Fruit fly (Drosophila melanogaster) whole organism, prepupa: ENCODE data around the gene SLC5A11.

Experiments
- Blimp-1 ChIP-seq: fragments of 200-800 bp; sonication (Bioruptor generic); optimal IDR thresholded peaks from 3 replicates; lab custom pipeline; 2017; ENCODE audit warnings: missing biosample characterization, missing genetic modification characterization, mild to moderate bottlenecking, moderate library complexity, missing genetic modification reagents
- CG10631 ChIP-seq: fragments of 200-800 bp; sonication (Bioruptor generic); optimal IDR thresholded peaks from 2 replicates; lab custom pipeline; 2016; ENCODE audit warnings: missing biosample characterization, missing genetic modification characterization
- CG10669 ChIP-seq: fragments of 200-800 bp; sonication (Bioruptor generic); optimal IDR thresholded peaks from 3 replicates; lab custom pipeline; 2018; ENCODE audit warnings: missing biosample characterization, mild to moderate bottlenecking, missing genetic modification characterization, moderate library complexity
- CG11762 ChIP-seq: fragments of 200-800 bp; sonication (Bioruptor generic); optimal IDR thresholded peaks from 3 replicates; lab custom pipeline; 2016; ENCODE audit warnings: missing biosample characterization, missing genetic modification characterization; ENCODE audit not compliant: insufficient read depth
- CG11902 ChIP-seq: fragments of 200-800 bp; sonication (Bioruptor generic); optimal IDR thresholded peaks from 3 replicates; lab custom pipeline; 2016; ENCODE audit warnings: missing biosample characterization, missing genetic modification characterization
- CG15336 ChIP-seq: fragments of 200-800 bp; sonication (Bioruptor generic); IDR thresholded peaks from 2 replicates; pipeline ENCODE4 v1.3.6; 2022; ENCODE audit warnings: missing biosample characterization, missing genetic modification characterization
- CG1621 ChIP-seq: fragments of 200-800 bp; sonication (Bioruptor generic); optimal IDR thresholded peaks from 3 replicates; lab custom pipeline; 2018; ENCODE audit warnings: missing biosample characterization, mild to moderate bottlenecking, missing genetic modification characterization
- CG16779 ChIP-seq: fragments of 200-800 bp; sonication (Bioruptor generic); optimal IDR thresholded peaks from 3 replicates; lab custom pipeline; 2017; ENCODE audit warnings: missing biosample characterization, mild to moderate bottlenecking, missing genetic modification characterization
- CG3032 ChIP-seq: fragments of 200-800 bp; optimal IDR thresholded peaks from 2 replicates; lab custom pipeline; 2019; ENCODE audit warnings: missing biosample characterization, mild to moderate bottlenecking, missing genetic modification characterization, moderate library complexity
- CG31627 ChIP-seq: fragments of 200-800 bp; sonication (Bioruptor generic); optimal IDR thresholded peaks from 3 replicates; lab custom pipeline; 2016; ENCODE audit warnings: missing biosample characterization, missing genetic modification characterization
- CG34406 ChIP-seq: fragments of 200-800 bp; sonication (Bioruptor generic); optimal IDR thresholded peaks from 3 replicates; lab custom pipeline; 2016; ENCODE audit warnings: missing biosample characterization, missing genetic modification characterization
- CG3919 ChIP-seq: fragments of 200-800 bp; sonication (Bioruptor generic); optimal IDR thresholded peaks from 3 replicates; lab custom pipeline; 2016; ENCODE audit warnings: missing biosample characterization, missing genetic modification characterization
- CG6163 ChIP-seq: fragments of 200-800 bp; sonication (Bioruptor generic); IDR thresholded peaks from 3 replicates; pipeline ENCODE4 v1.3.6; 2022; ENCODE audit warnings: missing biosample characterization, missing genetic modification characterization
- CG6276 ChIP-seq: fragments of 200-800 bp; sonication (Bioruptor generic); optimal IDR thresholded peaks from 2 replicates; lab custom pipeline; 2017; ENCODE audit warnings: missing biosample characterization, mild to moderate bottlenecking, missing genetic modification characterization
- CG6792 ChIP-seq: fragments of 200-800 bp; sonication (Bioruptor generic); optimal IDR thresholded peaks from 3 replicates; lab custom pipeline; 2016; ENCODE audit warnings: missing biosample characterization, missing genetic modification characterization
- CG6808 ChIP-seq: fragments of 200-800 bp; sonication (Bioruptor generic); optimal IDR thresholded peaks from 3 replicates; lab custom pipeline; 2017; ENCODE audit warnings: missing biosample characterization, missing genetic modification characterization, mild to moderate bottlenecking, moderate library complexity, missing genetic modification reagents
- CG6854 ChIP-seq: fragments of 200-800 bp; sonication (Bioruptor generic); optimal IDR thresholded peaks from 2 replicates; lab custom pipeline; 2017; ENCODE audit warnings: missing biosample characterization, mild to moderate bottlenecking, missing genetic modification characterization
- CG7368 ChIP-seq: fragments of 200-800 bp; sonication (Bioruptor generic); optimal IDR thresholded peaks from 3 replicates; lab custom pipeline; 2016; ENCODE audit warnings: missing biosample characterization, missing genetic modification characterization
- CG8119 ChIP-seq: fragments of 200-800 bp; sonication (Bioruptor generic); IDR thresholded peaks from 3 replicates; pipeline ENCODE4 v1.3.6; 2022; ENCODE audit warnings: missing biosample characterization, missing genetic modification characterization
- CG8632 ChIP-seq: fragments of 200-800 bp; sonication (Bioruptor generic); optimal IDR thresholded peaks from 3 replicates; lab custom pipeline; 2016; ENCODE audit warnings: missing biosample characterization, missing genetic modification characterization
- CG9139 ChIP-seq: fragments of 200-800 bp; sonication (Bioruptor generic); optimal IDR thresholded peaks from 3 replicates; lab custom pipeline; 2017; ENCODE audit warnings: missing biosample characterization, mild to moderate bottlenecking, missing genetic modification characterization
- Eip78C ChIP-seq: fragments of 200-800 bp; sonication (Bioruptor generic); peaks from one replicate; lab custom pipeline; 2016; ENCODE audit warnings: missing biosample characterization, missing genetic modification characterization
- Eip93F ChIP-seq: fragments of 200-800 bp; sonication (Bioruptor generic); optimal IDR thresholded peaks from 2 replicates; lab custom pipeline; 2016; ENCODE audit warnings: missing biosample characterization, mild to moderate bottlenecking, missing genetic modification characterization
- Gug ChIP-seq: fragments of 200-800 bp; sonication (Bioruptor generic); IDR thresholded peaks from 2 replicates; pipeline ENCODE4 v1.3.6; 2022; ENCODE audit warnings: missing biosample characterization, missing genetic modification characterization
- Hr38 ChIP-seq: sonication (Bioruptor generic); optimal IDR thresholded peaks from 2 replicates; lab custom pipeline; 2016; ENCODE audit warnings: missing biosample characterization, missing genetic modification characterization
- Hr39 ChIP-seq: fragments of 200-800 bp; sonication (Bioruptor generic); optimal IDR thresholded peaks from 2 replicates; lab custom pipeline; 2016; ENCODE audit warnings: missing biosample characterization, missing genetic modification characterization
- Hr4 ChIP-seq: fragments of 200-800 bp; sonication (Bioruptor generic); optimal IDR thresholded peaks from 3 replicates; lab custom pipeline; 2016; ENCODE audit warnings: missing biosample characterization, missing genetic modification characterization
- Lpt ChIP-seq: fragments of 200-800 bp; sonication (Bioruptor generic); optimal IDR thresholded peaks from 3 replicates; lab custom pipeline; 2016; ENCODE audit warnings: missing biosample characterization, missing genetic modification characterization
- Met ChIP-seq: fragments of 200-800 bp; sonication (Bioruptor generic); optimal IDR thresholded peaks from 3 replicates; lab custom pipeline; 2016; ENCODE audit warnings: missing biosample characterization, missing genetic modification characterization
- OdsH ChIP-seq: fragments of 200-800 bp; sonication (Bioruptor generic); optimal IDR thresholded peaks from 3 replicates; lab custom pipeline; 2016; ENCODE audit warnings: missing biosample characterization, missing genetic modification characterization
- Smox ChIP-seq: fragments of 200-800 bp; sonication (Bioruptor generic); optimal IDR thresholded peaks from 3 replicates; lab custom pipeline; 2016; ENCODE audit warnings: missing biosample characterization, missing genetic modification characterization
- Sox102F ChIP-seq: fragments of 200-800 bp; sonication (Bioruptor generic); optimal IDR thresholded peaks from 2 replicates; lab custom pipeline; 2016; ENCODE audit warnings: missing biosample characterization, mild to moderate bottlenecking, missing genetic modification characterization
- Sox14 ChIP-seq: fragments of 200-800 bp; sonication (Bioruptor generic); optimal IDR thresholded peaks from 3 replicates; lab custom pipeline; 2016; ENCODE audit warnings: missing biosample characterization, missing genetic modification characterization
- Sox15 ChIP-seq: fragments of 200-800 bp; sonication (Bioruptor generic); optimal IDR thresholded peaks from 3 replicates; lab custom pipeline; 2016; ENCODE audit warnings: missing biosample characterization, missing genetic modification characterization
- achi ChIP-seq: fragments of 200-800 bp; sonication (Bioruptor generic); optimal IDR thresholded peaks from 3 replicates; lab custom pipeline; 2016; ENCODE audit warnings: missing biosample characterization, missing genetic modification characterization
- dac ChIP-seq: fragments of 200-800 bp; sonication (Bioruptor generic); optimal IDR thresholded peaks from 2 replicates; lab custom pipeline; 2017; ENCODE audit warnings: missing biosample characterization, mild to moderate bottlenecking, missing genetic modification characterization
- dsx ChIP-seq: fragments of 200-800 bp; optimal IDR thresholded peaks from 3 replicates; lab custom pipeline; 2019; ENCODE audit warnings: missing biosample characterization, mild to moderate bottlenecking, missing genetic modification characterization, moderate library complexity; ENCODE audit not compliant: poor library complexity, severe bottlenecking
- eg ChIP-seq: fragments of 200-800 bp; sonication (Bioruptor generic); IDR thresholded peaks from 3 replicates; pipeline ENCODE4 v1.3.6; 2022; ENCODE audit warnings: missing biosample characterization, missing genetic modification characterization
- esn ChIP-seq: fragments of 200-800 bp; sonication (Bioruptor generic); optimal IDR thresholded peaks from 2 replicates; lab custom pipeline; 2016; ENCODE audit warnings: missing biosample characterization, mild to moderate bottlenecking, missing genetic modification characterization, moderate library complexity
- fd85E ChIP-seq: fragments of 200-800 bp; sonication (Bioruptor generic); optimal IDR thresholded peaks from 3 replicates; lab custom pipeline; 2016; ENCODE audit warnings: missing biosample characterization, missing genetic modification characterization
- fkh ChIP-seq: fragments of 200-800 bp; sonication (Bioruptor generic); optimal IDR thresholded peaks from 3 replicates; lab custom pipeline; 2017; ENCODE audit warnings: missing biosample characterization, mild to moderate bottlenecking, missing genetic modification characterization, moderate library complexity
- lz ChIP-seq: fragments of 200-800 bp; sonication (Bioruptor generic); optimal IDR thresholded peaks from 3 replicates; lab custom pipeline; 2016; ENCODE audit warnings: missing biosample characterization, missing genetic modification characterization
- pdm3 ChIP-seq: fragments of 200-800 bp; sonication (Bioruptor generic); optimal IDR thresholded peaks from 3 replicates; lab custom pipeline; 2016; ENCODE audit warnings: missing biosample characterization, missing genetic modification characterization
- spab ChIP-seq: fragments of 200-800 bp; sonication (Bioruptor generic); optimal IDR thresholded peaks from 2 replicates; lab custom pipeline; 2017; ENCODE audit warnings: missing biosample characterization, mild to moderate bottlenecking, missing genetic modification characterization, missing genetic modification reagents
- svp ChIP-seq: fragments of 200-800 bp; sonication (Bioruptor generic); peaks from one replicate; lab custom pipeline; 2016; ENCODE audit warnings: missing biosample characterization, missing genetic modification characterization
- topi ChIP-seq: fragments of 200-800 bp; sonication (Bioruptor generic); optimal IDR thresholded peaks from 3 replicates; lab custom pipeline; 2016; ENCODE audit warnings: missing biosample characterization, missing genetic modification characterization
- vri ChIP-seq: fragments of 200-800 bp; sonication (Bioruptor generic); optimal IDR thresholded peaks from 3 replicates; lab custom pipeline; 2016; ENCODE audit warnings: missing biosample characterization, mild to moderate bottlenecking, missing genetic modification characterization

The SLC5A11 gene

dm6 chr2L:8232389-8232788 lies 27.5 kb upstream of the SLC5A11 start (continued):
- TF ChIP-seq svp (peak; percentile 67), CG31627 (GFP tag; lab: Kevin White, UChicago) (peak; percentile 57), fkh (GFP tag; lab: Kevin White, UChicago) (no peak), CG6808 (GFP tag; lab: Kevin White, UChicago) (peak; percentile 92), dsx (peak; percentile 88), CG8119 (GFP tag; lab: Robert Waterston, UW) (peak; percentile 81), CG15336 (peak; percentile 85), CG6792 (peak; percentile 73), CG6163 (GFP tag; lab: Robert Waterston, UW) (peak; percentile 93), Eip93F (GFP tag; lab: Kevin White, UChicago) (no peak), spab (peak; percentile 89), CG7368 (peak; percentile 83), Eip78C (peak; percentile 94), eg (GFP tag; lab: Robert Waterston, UW) (peak; percentile 82), CG6854 (GFP tag; lab: Kevin White, UChicago) (peak; percentile 1), CG16779 (tag; lab: Kevin White, UChicago) (peak; percentile 60), Hr39 (GFP tag; lab: Kevin White, UChicago) (peak; percentile 59), CG3919 (GFP tag; lab: Kevin White, UChicago) (peak; percentile 86), CG9139 (GFP tag; lab: Kevin White, UChicago) (peak; percentile 86), Sox102F (peak; percentile 48), CG10669 (peak; percentile 91), Smox (GFP tag; lab: Kevin White, UChicago) (peak; percentile 49), CG10631 (GFP tag; lab: Kevin White, UChicago) (peak; percentile 85), CG8632 (peak; percentile 68), topi (peak; percentile 57), vri (GFP tag; lab: Kevin White, UChicago) (no peak), Hr4 (GFP tag; lab: Kevin White, UChicago) (peak; percentile 71), Met (GFP tag; lab: Kevin White, UChicago) (peak; percentile 72), CG1621 (tag; lab: Kevin White, UChicago) (peak; percentile 89), Lpt (GFP tag; lab: Kevin White, UChicago) (peak; percentile 70), Sox15 (GFP tag; lab: Kevin White, UChicago) (peak; percentile 48), Hr38 (no peak), fd85E (GFP tag; lab: Kevin White, UChicago) (peak; percentile 7), CG6276 (peak; percentile 65)
- TF ChIP-seq, all 60 proteins: peak for 55

DNA sequence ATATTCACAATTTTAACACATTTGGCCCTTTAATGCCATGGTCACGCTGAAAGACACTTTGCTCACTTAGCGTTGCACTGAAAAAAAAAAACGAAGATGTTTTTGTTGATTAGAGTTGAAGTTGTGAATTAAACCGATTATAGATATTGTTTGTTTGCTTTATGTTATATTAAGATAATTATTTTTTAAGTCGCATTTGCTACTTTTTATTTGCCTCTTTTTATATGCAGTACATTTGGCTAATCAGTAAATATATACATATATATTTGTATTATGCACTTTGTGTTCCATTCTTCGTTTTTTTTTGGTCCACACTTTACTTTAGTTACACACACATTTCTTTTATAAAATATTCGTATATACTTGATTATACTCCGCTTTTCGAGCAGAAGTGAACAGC lies 25.3 kb upstream of the SLC5A11 start:
- TF ChIP-seq CG8119 (GFP tag; lab: Robert Waterston, UW), result peak; percentile 26; the same call in 1 of the 3 replicates
- TF ChIP-seq CG15336, result peak; percentile 24; the same call in 1 of the 2 replicates
- peak; percentile 15 for TF ChIP-seq spab
- no peak for TF ChIP-seq lz (GFP tag; lab: Kevin White, UChicago)
- peak; percentile 36; the same call in 1 of the 3 replicates for TF ChIP-seq eg (GFP tag; lab: Robert Waterston, UW)
- TF ChIP-seq esn, result peak; percentile 5
- peak; percentile 7 for TF ChIP-seq pdm3 (GFP tag; lab: Kevin White, UChicago)
- peak; percentile 22 for TF ChIP-seq Eip78C
- TF ChIP-seq CG10669, result peak; percentile 3
- TF ChIP-seq CG9139 (GFP tag; lab: Kevin White, UChicago), result no peak
- TF ChIP-seq CG6163 (GFP tag; lab: Robert Waterston, UW), result peak; percentile 55; the same call in 2 of the 3 replicates
- TF ChIP-seq CG6276, result no peak
- TF ChIP-seq Sox15 (GFP tag; lab: Kevin White, UChicago), result peak; percentile 3
- peak; percentile 70 for TF ChIP-seq svp
- TF ChIP-seq OdsH (GFP tag; lab: Kevin White, UChicago), result peak; percentile 46
- TF ChIP-seq, all 60 proteins: peak for 12

- TF ChIP-seq achi, result peak; percentile 41
- TF ChIP-seq Hr39 (GFP tag; lab: Kevin White, UChicago), result peak; percentile 69
- TF ChIP-seq pdm3 (GFP tag; lab: Kevin White, UChicago), result peak; percentile 56
- TF ChIP-seq CG6792, result peak; percentile 53
- peak; percentile 84 for TF ChIP-seq Gug (GFP tag; lab: Robert Waterston, UW)
- TF ChIP-seq Blimp-1, result peak; percentile 43
- TF ChIP-seq CG15336, result peak; percentile 73
- peak; percentile 61 for TF ChIP-seq OdsH (GFP tag; lab: Kevin White, UChicago)
- TF ChIP-seq esn, result peak; percentile 73
- no peak for TF ChIP-seq fd85E (GFP tag; lab: Kevin White, UChicago)
- TF ChIP-seq CG7368, result no peak
- TF ChIP-seq CG3032, result peak; percentile 66
- TF ChIP-seq Smox (GFP tag; lab: Kevin White, UChicago), result no peak
- peak; percentile 67 for TF ChIP-seq Sox14 (GFP tag; lab: Kevin White, UChicago)
- TF ChIP-seq CG11762 (GFP tag; lab: Kevin White, UChicago), result peak; percentile 42
- TF ChIP-seq CG3919 (GFP tag; lab: Kevin White, UChicago), result peak; percentile 71
- TF ChIP-seq CG34406, result peak; percentile 46
- no peak for TF ChIP-seq dac
- TF ChIP-seq CG6163 (GFP tag; lab: Robert Waterston, UW), result peak; percentile 87
- peak; percentile 58 for TF ChIP-seq CG11902 (GFP tag; lab: Kevin White, UChicago)
These were observed 24.7 kb upstream of the SLC5A11 start for dm6 chr2L:8229628-8230027.
